Worm (Caenorhabditis elegans) whole organism, L2 larva: Measurements from ENCODE around the gene irld-45.

Experiments used
- dmd-4 ChIP-seq: sonication (generic microtip); optimal IDR thresholded peaks from 2 replicates; lab custom pipeline; 2017; ENCODE audit warnings: missing biosample characterization, missing genetic modification characterization
- elt-3 ChIP-seq: sonication (generic microtip); optimal IDR thresholded peaks from 2 replicates; lab custom pipeline; 2017; ENCODE audit warnings: missing biosample characterization, missing genetic modification characterization
- lin-13 ChIP-seq: fragments of 150-350 bp; optimal IDR thresholded peaks from 2 replicates; lab custom pipeline; 2014; ENCODE audit warnings: missing biosample characterization, missing genetic modification reagents, missing genetic modification characterization

- TF ChIP-seq elt-3 (no peak), dmd-4 (tag; lab: Kevin White, UChicago) (no peak), lin-13 (GFP tag; lab: Kevin White, UChicago) (no peak)
Measured at ce11 chrV:1668216-1668615, 20.1 kb downstream of the irld-45 start, which contains the start of gene irld-42.
